Fruit fly (Drosophila melanogaster) S2 (cell line): ENCODE results near the gene Arl2.

ENCODE experiments used
- CG8478 ChIP-seq: fragments of >200 bp; optimal IDR thresholded peaks from 2 replicates; lab custom pipeline; 2018
- CTCF ChIP-seq, 2 experiments: fragments of >200 bp; optimal IDR thresholded peaks; 2 replicates each; lab custom pipeline; 2018

Gene Arl2

dm6 chr3R:8347835-8348234 lies 6.9 kb downstream of the Arl2 start:
- TF ChIP-seq CTCF (optimal IDR thresholded peaks at IDR 0.05; lab: Kevin White, UChicago) (no peak), CG8478 (lab: Kevin White, UChicago) (no peak)

dm6 chr3R:8349106-8349448 lies 8.2 kb downstream of the Arl2 start:
- TF ChIP-seq CTCF (optimal IDR thresholded peaks at IDR 0.05; lab: Kevin White, UChicago) (no peak), CG8478 (lab: Kevin White, UChicago) (no peak)

dm6 chr3R:8349449-8350115 lies 8.7 kb downstream of the Arl2 start, which contains the start of gene Atg13:
Gene Atg13 (plus strand): TSS chr3R:8349815.
- TF ChIP-seq CTCF (optimal IDR thresholded peaks at IDR 0.05; lab: Kevin White, UChicago) (no peak), CG8478 (lab: Kevin White, UChicago) (no peak)

- TF ChIP-seq CTCF (optimal IDR thresholded peaks at IDR 0.05; lab: Kevin White, UChicago) (no peak), CG8478 (lab: Kevin White, UChicago) (no peak)
Measured at dm6 chr3R:8352961-8353728, 12.2 kb downstream of the Arl2 start.

dm6 chr3R:8353994-8354393 lies 13.1 kb downstream of the Arl2 start:
- TF ChIP-seq CTCF (optimal IDR thresholded peaks at IDR 0.05; lab: Kevin White, UChicago) = no peak
- no peak for TF ChIP-seq CG8478 (lab: Kevin White, UChicago)

- TF ChIP-seq CTCF (optimal IDR thresholded peaks at IDR 0.05; lab: Kevin White, UChicago) (no peak), CG8478 (lab: Kevin White, UChicago) (no peak)
Measured at dm6 chr3R:8354458-8354857, 13.6 kb downstream of the Arl2 start.

dm6 chr3R:8354969-8355368 lies 14.1 kb downstream of the Arl2 start:
- TF ChIP-seq CG8478 (lab: Kevin White, UChicago) = no peak
- no peak for TF ChIP-seq CTCF (optimal IDR thresholded peaks at IDR 0.05; lab: Kevin White, UChicago)

- TF ChIP-seq CG8478 (lab: Kevin White, UChicago) (no peak), CTCF (optimal IDR thresholded peaks at IDR 0.05; lab: Kevin White, UChicago) (no peak)
Measured at dm6 chr3R:8355579-8355978, 14.7 kb downstream of the Arl2 start.

dm6 chr3R:8356626-8357290 lies 15.9 kb downstream of the Arl2 start, which contains the start of gene stck:
Gene stck (plus strand): TSS chr3R:8356978.
- TF ChIP-seq CTCF (optimal IDR thresholded peaks at IDR 0.05; lab: Kevin White, UChicago) (peak in 1 of 2 experiments; percentile 25), CG8478 (lab: Kevin White, UChicago) (no peak)

- no peak for TF ChIP-seq CG8478 (lab: Kevin White, UChicago)
- no peak for TF ChIP-seq CTCF (optimal IDR thresholded peaks at IDR 0.05; lab: Kevin White, UChicago)
Measured at dm6 chr3R:8357372-8357992, 16.6 kb downstream of the Arl2 start.

- no peak for TF ChIP-seq CTCF (optimal IDR thresholded peaks at IDR 0.05; lab: Kevin White, UChicago)
- no peak for TF ChIP-seq CG8478 (lab: Kevin White, UChicago)
Measured at dm6 chr3R:8358004-8358403, 17.1 kb downstream of the Arl2 start.

dm6 chr3R:8362259-8362876 lies 21.5 kb downstream of the Arl2 start, which contains the start of the genes Veneno and CG7963:
Gene Veneno (minus strand): TSS chr3R:8362554.
Gene CG7963 (plus strand): TSS chr3R:8362826.
- no peak for TF ChIP-seq CG8478 (lab: Kevin White, UChicago)
- TF ChIP-seq CTCF (optimal IDR thresholded peaks at IDR 0.05; lab: Kevin White, UChicago) = no peak

dm6 chr3R:8368553-8368952 lies 27.7 kb downstream of the Arl2 start:
- TF ChIP-seq CTCF (optimal IDR thresholded peaks at IDR 0.05; lab: Kevin White, UChicago) = no peak

- TF ChIP-seq CTCF (optimal IDR thresholded peaks at IDR 0.05; lab: Kevin White, UChicago) = peak; percentile 85 to 87
- no peak for TF ChIP-seq CG8478 (lab: Kevin White, UChicago)
Measured at dm6 chr3R:8389636-8390035, 48.7 kb downstream of the Arl2 start.
